Worm (Caenorhabditis elegans): Measurements from ENCODE around the gene btb-22.

- no peak for TF ChIP-seq F13C5.2 (tag; optimal IDR thresholded peaks at IDR 0.05)
- no peak for TF ChIP-seq flt-1 (GFP tag; IDR thresholded peaks at IDR 0.05)
- no peak for TF ChIP-seq tbx-37 (GFP tag; conservative IDR thresholded peaks at IDR 0.05)
- TF ChIP-seq ama-1 (optimal IDR thresholded peaks at IDR 0.05), result no peak
- TF ChIP-seq tbx-11 (GFP tag; IDR thresholded peaks at IDR 0.05), result no peak
- TF ChIP-seq hmg-4 (GFP tag; optimal IDR thresholded peaks at IDR 0.05), result no peak
- TF ChIP-seq ceh-13 (GFP tag; optimal IDR thresholded peaks at IDR 0.05), result no peak
- TF ChIP-seq tra-4 (tag; optimal IDR thresholded peaks at IDR 0.05), result no peak
- no peak for TF ChIP-seq ets-7 (tag; optimal IDR thresholded peaks at IDR 0.05)
- TF ChIP-seq hmbx-1 (tag; optimal IDR thresholded peaks at IDR 0.05), result no peak
- TF ChIP-seq ceh-36 (tag; optimal IDR thresholded peaks at IDR 0.05), result no peak
- no peak for TF ChIP-seq scrt-1 (GFP tag; IDR thresholded peaks at IDR 0.05)
- TF ChIP-seq aly-1 (tag; optimal IDR thresholded peaks at IDR 0.05), result no peak
- TF ChIP-seq pes-1 (GFP tag; IDR thresholded peaks at IDR 0.05), result no peak
Observed at ce11 chrII:3299457-3299856, at the start of gene btb-22.

Measured in whole organism, early embryonic.